Worm (Caenorhabditis elegans): ENCODE data around the gene Y75B12B.10.

DNA sequence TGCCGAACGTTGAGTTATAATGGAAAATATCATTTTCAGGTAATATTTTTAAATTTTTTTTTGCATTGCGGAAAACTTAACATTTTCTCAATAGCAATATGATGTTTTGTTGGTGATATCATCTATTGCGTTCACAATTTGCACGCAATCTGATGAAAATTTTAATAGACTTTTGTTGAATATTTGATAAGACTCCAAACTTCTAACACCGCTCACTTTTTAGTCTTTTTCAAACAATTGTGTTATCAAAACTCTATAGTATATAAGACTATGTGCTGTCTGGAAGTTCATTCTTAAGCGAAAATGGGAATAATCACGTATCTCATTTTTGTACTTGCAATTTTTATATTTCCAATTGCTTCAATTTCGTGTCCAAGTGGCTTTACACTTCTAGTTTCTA, 24.4 kb upstream of the Y75B12B.10 start, which contains the start of gene clec-47:
- TF ChIP-seq med-1 (GFP tag; optimal IDR thresholded peaks at IDR 0.05; ENCODE audit: insufficient read depth) (no peak), T22C8.4 (GFP tag; IDR thresholded peaks at IDR 0.05) (no peak), flt-1 (GFP tag; IDR thresholded peaks at IDR 0.05) (no peak), klf-2 (GFP tag; conservative IDR thresholded peaks at IDR 0.05) (no peak), tab-1 (GFP tag; IDR thresholded peaks at IDR 0.05) (no peak), ztf-29 (GFP tag; IDR thresholded peaks at IDR 0.05) (no peak), cog-1 (tag; optimal IDR thresholded peaks at IDR 0.05) (no peak), ref-1 (GFP tag; conservative IDR thresholded peaks at IDR 0.05) (no peak), ztf-23 (GFP tag; IDR thresholded peaks at IDR 0.05) (no peak)
